Worm (Caenorhabditis elegans): ENCODE results near the gene nspe-8.

The nspe-8 gene

ce11 chrII:12636602-12637001, 14.8 kb upstream of the nspe-8 start, which contains the start of gene nhr-234:
nhr-234 (plus strand) TSS chrII:12636678.
- TF ChIP-seq R02D3.7 (tag; optimal IDR thresholded peaks at IDR 0.05) = no peak
- peak; percentile 23 for TF ChIP-seq aha-1 (tag)

- TF ChIP-seq F44E2.7 (GFP tag; IDR thresholded peaks at IDR 0.05) (no peak), ceh-62 (tag; optimal IDR thresholded peaks at IDR 0.05) (no peak), ztf-11 (tag; optimal IDR thresholded peaks at IDR 0.05) (no peak), mdl-1 (tag; optimal IDR thresholded peaks at IDR 0.05) (no peak), nhr-76 (tag; optimal IDR thresholded peaks at IDR 0.05) (no peak), hlh-11 (tag; optimal IDR thresholded peaks at IDR 0.05) (no peak), snpc-4 (tag; optimal IDR thresholded peaks at IDR 0.05) (no peak), Y5F2A.4 (GFP tag; optimal IDR thresholded peaks at IDR 0.05) (no peak), nhr-237 (tag; optimal IDR thresholded peaks at IDR 0.05) (no peak), rbr-2 (tag; optimal IDR thresholded peaks at IDR 0.05) (no peak), sdz-12 (GFP tag; optimal IDR thresholded peaks at IDR 0.05) (no peak), T20F7.1 (GFP tag; optimal IDR thresholded peaks at IDR 0.05) (no peak), lin-38 (GFP tag; IDR thresholded peaks at IDR 0.05) (no peak), dmd-8 (GFP tag; IDR thresholded peaks at IDR 0.05) (no peak)
Measured at ce11 chrII:12634749-12635318, 13.1 kb upstream of the nspe-8 start, which contains the start of gene Y38E10A.17. Y38E10A.17 (minus strand) TSS chrII:12634799.

ce11 chrII:12630888-12631287, 9.1 kb upstream of the nspe-8 start, which contains the start of gene Y38E10A.34:
Y38E10A.34 (plus strand) TSS chrII:12631188.
- TF ChIP-seq lin-1 (GFP tag; IDR thresholded peaks at IDR 0.05) = no peak
- TF ChIP-seq duxl-1 (tag; optimal IDR thresholded peaks at IDR 0.05; ENCODE audit: poor library complexity) = no peak
- no peak for TF ChIP-seq sdz-12 (GFP tag; optimal IDR thresholded peaks at IDR 0.05)

ce11 chrII:12629387-12629786, 7.6 kb upstream of the nspe-8 start, which contains the start of gene Y38E10A.28:
Y38E10A.28 (plus strand) TSS chrII:12629687.
- TF ChIP-seq ceh-62 (tag; optimal IDR thresholded peaks at IDR 0.05) (no peak), zfp-3 (GFP tag; conservative IDR thresholded peaks at IDR 0.05) (no peak), nhr-10 (tag; optimal IDR thresholded peaks at IDR 0.05) (no peak), unc-62 (GFP tag; optimal IDR thresholded peaks at IDR 0.05 in 1 of 2) (peak in 1 of 2 experiments; percentile 83), unc-62 (tag; optimal IDR thresholded peaks at IDR 0.05) (no peak), nhr-28 (tag; optimal IDR thresholded peaks at IDR 0.05) (no peak), php-3 (GFP tag; IDR thresholded peaks at IDR 0.05) (no peak)

- peak in 1 of 2 experiments; percentile 32 for TF ChIP-seq unc-62 (GFP tag; optimal IDR thresholded peaks at IDR 0.05 in 1 of 2)
- TF ChIP-seq unc-62 (tag; optimal IDR thresholded peaks at IDR 0.05) = no peak
- no peak for TF ChIP-seq D1046.2 (GFP tag; IDR thresholded peaks at IDR 0.05)
- TF ChIP-seq lin-13 (GFP tag; optimal IDR thresholded peaks at IDR 0.05) = no peak
Measured at ce11 chrII:12628566-12628965, 6.8 kb upstream of the nspe-8 start, which contains the start of gene nspe-5. nspe-5 (plus strand) TSS chrII:12628866.

- TF ChIP-seq dmd-9 (GFP tag; IDR thresholded peaks at IDR 0.05) = no peak
- no peak for TF ChIP-seq nhr-11 (tag; optimal IDR thresholded peaks at IDR 0.05)
- no peak for TF ChIP-seq arid-1 (GFP tag; conservative IDR thresholded peaks at IDR 0.05)
- TF ChIP-seq skn-1 (tag; optimal IDR thresholded peaks at IDR 0.05) = no peak
- no peak for TF ChIP-seq ctbp-1 (GFP tag; IDR thresholded peaks at IDR 0.05)
- TF ChIP-seq ama-1 (optimal IDR thresholded peaks at IDR 0.05) = no peak
Measured at ce11 chrII:12626887-12627286, 5.1 kb upstream of the nspe-8 start, which contains the start of gene nspe-7. nspe-7 (plus strand) TSS chrII:12627187.
